Worm (Caenorhabditis elegans): ENCODE measurements around the gene tomm-40.

tomm-40 gene

ce11 chrII:8931405-8932149 is 41.8 kb downstream of the tomm-40 start (continued):
- TF ChIP-seq nhr-237 (tag; optimal IDR thresholded peaks at IDR 0.05) (no peak), nhr-28 (tag; optimal IDR thresholded peaks at IDR 0.05) (no peak), nfya-1 (tag; optimal IDR thresholded peaks at IDR 0.05; ENCODE audit: insufficient read depth) (peak; percentile 48), ceh-82 (tag; optimal IDR thresholded peaks at IDR 0.05) (no peak), nhr-43 (tag; optimal IDR thresholded peaks at IDR 0.05; ENCODE audit: poor library complexity, severe bottlenecking) (no peak), unc-62 (GFP tag; optimal IDR thresholded peaks at IDR 0.05) (no peak), fkh-10 (GFP tag; optimal IDR thresholded peaks at IDR 0.05) (no peak), elt-1 (tag; optimal IDR thresholded peaks at IDR 0.05) (no peak), ztf-11 (tag; optimal IDR thresholded peaks at IDR 0.05) (no peak), mml-1 (tag; optimal IDR thresholded peaks at IDR 0.05) (no peak), nhr-77 (tag; optimal IDR thresholded peaks at IDR 0.05) (no peak), nhr-76 (tag; optimal IDR thresholded peaks at IDR 0.05) (no peak), ztf-4 (tag; optimal IDR thresholded peaks at IDR 0.05) (no peak), ceh-9 (tag; optimal IDR thresholded peaks at IDR 0.05) (no peak)

- TF ChIP-seq pqm-1 (tag; optimal IDR thresholded peaks at IDR 0.05) (no peak), nhr-76 (tag; optimal IDR thresholded peaks at IDR 0.05) (no peak), ceh-28 (tag; optimal IDR thresholded peaks at IDR 0.05) (no peak), nhr-12 (tag; optimal IDR thresholded peaks at IDR 0.05) (no peak), sea-2 (GFP tag; optimal IDR thresholded peaks at IDR 0.05) (no peak), ceh-9 (tag; optimal IDR thresholded peaks at IDR 0.05) (no peak), unc-39 (tag; optimal IDR thresholded peaks at IDR 0.05) (no peak), aly-2 (tag; optimal IDR thresholded peaks at IDR 0.05) (no peak), nhr-23 (tag; optimal IDR thresholded peaks at IDR 0.05) (no peak), lsy-12 (tag; optimal IDR thresholded peaks at IDR 0.05) (no peak), fkh-10 (GFP tag; optimal IDR thresholded peaks at IDR 0.05) (no peak), elt-3 (tag; optimal IDR thresholded peaks at IDR 0.05) (no peak), ceh-82 (tag; optimal IDR thresholded peaks at IDR 0.05) (no peak), jun-1 (tag; optimal IDR thresholded peaks at IDR 0.05) (no peak), ama-1 (optimal IDR thresholded peaks at IDR 0.05) (no peak), lin-15B (tag; optimal IDR thresholded peaks at IDR 0.05) (no peak)
Observed at ce11 chrII:8930763-8931162, 42.6 kb downstream of the tomm-40 start, which contains the start of gene enol-1. Gene enol-1 (plus strand): TSS chrII:8930997.

ce11 chrII:8929771-8930170 is 43.6 kb downstream of the tomm-40 start, which contains the start of gene mrpl-50:
Gene mrpl-50 (plus strand): TSS chrII:8929841.
- TF ChIP-seq ama-1 (optimal IDR thresholded peaks at IDR 0.05) (peak; percentile 81), nhr-67 (tag; optimal IDR thresholded peaks at IDR 0.05) (no peak)

- TF ChIP-seq nhr-25 (tag; optimal IDR thresholded peaks at IDR 0.05) = peak; percentile 56
- peak; percentile 74 for TF ChIP-seq lin-15B (tag; optimal IDR thresholded peaks at IDR 0.05)
- TF ChIP-seq nfya-1 (tag; optimal IDR thresholded peaks at IDR 0.05; ENCODE audit: insufficient read depth) = peak; percentile 65
- peak; percentile 72 for TF ChIP-seq pha-4 (tag; optimal IDR thresholded peaks at IDR 0.05)
- peak; percentile 9 for TF ChIP-seq hmg-11 (tag; optimal IDR thresholded peaks at IDR 0.05)
- no peak for TF ChIP-seq unc-62 (GFP tag; optimal IDR thresholded peaks at IDR 0.05)
- peak; percentile 40 for TF ChIP-seq lin-39 (tag; optimal IDR thresholded peaks at IDR 0.05)
- TF ChIP-seq snpc-4 (tag; optimal IDR thresholded peaks at IDR 0.05) = peak; percentile 67
- peak; percentile 12 for TF ChIP-seq nhr-23 (tag; optimal IDR thresholded peaks at IDR 0.05)
- TF ChIP-seq jun-1 (tag; optimal IDR thresholded peaks at IDR 0.05) = no peak
- TF ChIP-seq elt-2 (tag; optimal IDR thresholded peaks at IDR 0.05) = peak; percentile 2
- peak; percentile 50 for TF ChIP-seq nhr-43 (tag; optimal IDR thresholded peaks at IDR 0.05; ENCODE audit: poor library complexity, severe bottlenecking)
- no peak for TF ChIP-seq skn-1 (tag; optimal IDR thresholded peaks at IDR 0.05)
Observed at ce11 chrII:8927253-8927791, 46.0 kb downstream of the tomm-40 start, which contains the start of gene cct-2. Gene cct-2 (plus strand): TSS chrII:8927741.

Data from whole organism, L3 larva.